Worm (Caenorhabditis elegans) whole organism, L1 larva: ENCODE data around the gene ZC395.5.

Experiments
- aha-1 ChIP-seq: fragments of 150-350 bp; optimal IDR thresholded peaks from 2 replicates; lab custom pipeline; 2014; ENCODE audit warnings: missing biosample characterization, missing genetic modification characterization
- ama-1 ChIP-seq: fragments of 150-350 bp; optimal IDR thresholded peaks from 2 replicates; lab custom pipeline; 2014
- ceh-82 ChIP-seq, 3 experiments: fragments of 150-350 bp in 1 of 3; sonication (generic microtip) in 2 of 3; optimal IDR thresholded peaks; 2 replicates each; lab custom pipeline; 2014 to 2017; ENCODE audit warnings: missing biosample characterization in 3 of 3, missing genetic modification characterization in 3 of 3
- efl-1 ChIP-seq, 4 experiments: fragments of 150-350 bp; optimal IDR thresholded peaks in 3 of 4; peaks in 1 of 4; 1 replicate in 1 of 4; 2 replicates in 3 of 4; lab custom pipeline; 2014; ENCODE audit warnings: missing biosample characterization in 2 of 4, missing genetic modification characterization in 2 of 4, missing genetic modification reagents in 2 of 4
- egl-13 ChIP-seq: sonication (generic microtip); optimal IDR thresholded peaks from 2 replicates; lab custom pipeline; 2016; ENCODE audit warnings: missing genotype, missing genetic modification reagents, missing genetic modification characterization, missing compliant biosample characterization
- elt-3 ChIP-seq, 6 experiments: fragments of 150-350 bp in 1 of 6; sonication (generic microtip); optimal IDR thresholded peaks; 2 replicates each; lab custom pipeline; 2017 to 2018; ENCODE audit warnings: missing biosample characterization in 6 of 6, missing genetic modification characterization in 6 of 6, inconsistent platforms in 1 of 6
- hlh-4 ChIP-seq: sonication (generic microtip); optimal IDR thresholded peaks from 2 replicates; lab custom pipeline; 2016; ENCODE audit warnings: mild to moderate bottlenecking, missing genetic modification characterization, missing compliant biosample characterization
- lin-13 ChIP-seq: fragments of 150-350 bp; optimal IDR thresholded peaks from 2 replicates; lab custom pipeline; 2014; ENCODE audit warnings: missing biosample characterization, missing genetic modification reagents, missing genetic modification characterization
- mep-1 ChIP-seq: fragments of 150-350 bp; optimal IDR thresholded peaks from 2 replicates; lab custom pipeline; 2014; ENCODE audit warnings: missing biosample characterization, missing genetic modification characterization
- nhr-11 ChIP-seq: fragments of 150-350 bp; optimal IDR thresholded peaks from 2 replicates; lab custom pipeline; 2014; ENCODE audit warnings: missing biosample characterization, missing genetic modification characterization
- nhr-28 ChIP-seq: fragments of 150-350 bp; optimal IDR thresholded peaks from 2 replicates; lab custom pipeline; 2014; ENCODE audit warnings: missing biosample characterization, missing genetic modification characterization
- skn-1 ChIP-seq: fragments of 150-350 bp; optimal IDR thresholded peaks from 2 replicates; lab custom pipeline; 2014; ENCODE audit warnings: missing biosample characterization, missing genetic modification characterization

DNA sequence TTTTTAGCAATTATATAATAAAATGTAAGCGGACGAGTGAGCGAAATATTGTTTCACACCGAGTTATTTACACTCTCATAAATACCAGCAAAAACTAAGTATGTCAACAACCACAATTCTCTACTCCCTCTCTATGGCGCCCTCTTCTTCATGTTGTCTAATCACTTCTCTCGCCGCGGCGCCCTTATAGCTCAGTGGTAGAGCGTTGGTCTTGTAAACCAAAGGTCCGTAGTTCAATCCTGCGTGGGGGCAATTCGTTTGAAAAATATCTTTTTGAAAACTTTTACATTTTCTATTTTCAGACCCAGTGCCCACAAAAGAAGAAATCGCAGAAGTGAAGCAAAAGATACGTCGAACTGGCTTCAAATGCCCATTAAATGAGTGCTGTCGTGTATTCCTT lies 38.1 kb downstream of the ZC395.5 start:
- TF ChIP-seq aha-1 (tag; lab: Kevin White, UChicago) (no peak), mep-1 (tag; lab: Kevin White, UChicago) (peak; percentile 58), hlh-4 (no peak), skn-1 (tag; lab: Kevin White, UChicago) (peak; percentile 31), egl-13 (tag; lab: Kevin White, UChicago) (peak; percentile 19), efl-1 (optimal IDR thresholded peaks at IDR 0.05; lab: Kevin White, UChicago) (peak; percentile 31 to 67), efl-1 (GFP tag; optimal IDR thresholded peaks at IDR 0.05 in 1 of 2; lab: Kevin White, UChicago) (peak; percentile 61 to 96), ama-1 (peak; percentile 15), nhr-11 (tag; lab: Kevin White, UChicago) (no peak), elt-3 (tag; optimal IDR thresholded peaks at IDR 0.05; lab: Kevin White, UChicago) (no peak), lin-13 (GFP tag; lab: Kevin White, UChicago) (peak; percentile 6), ceh-82 (tag; optimal IDR thresholded peaks at IDR 0.05; lab: Kevin White, UChicago) (peak; percentile 40 to 63 (median 62)), nhr-28 (no peak)
